Worm (Caenorhabditis elegans) whole organism, L3 larva: Measurements from ENCODE around the gene npp-8.

Experiments
- aly-2 ChIP-seq: fragments of 150-350 bp; optimal IDR thresholded peaks from 2 replicates; lab custom pipeline; 2014; ENCODE audit warnings: missing biosample characterization, missing genetic modification characterization
- ama-1 ChIP-seq: fragments of 150-350 bp; optimal IDR thresholded peaks from 2 replicates; lab custom pipeline; 2018
- elt-1 ChIP-seq: fragments of 150-350 bp; optimal IDR thresholded peaks from 2 replicates; lab custom pipeline; 2014; ENCODE audit warnings: missing biosample characterization, missing genetic modification characterization
- jun-1 ChIP-seq: fragments of 150-350 bp; optimal IDR thresholded peaks from 2 replicates; lab custom pipeline; 2014; ENCODE audit warnings: missing biosample characterization, missing genetic modification reagents, missing genetic modification characterization
- mdl-1 ChIP-seq: fragments of 150-350 bp; optimal IDR thresholded peaks from 2 replicates; lab custom pipeline; 2014; ENCODE audit warnings: missing biosample characterization, missing genetic modification characterization
- nhr-25 ChIP-seq: sonication (generic microtip); optimal IDR thresholded peaks from 2 replicates; lab custom pipeline; 2017; ENCODE audit warnings: missing biosample characterization, missing genetic modification characterization
- nhr-77 ChIP-seq: fragments of 150-350 bp; optimal IDR thresholded peaks from 2 replicates; lab custom pipeline; 2014; ENCODE audit warnings: missing biosample characterization, missing genetic modification characterization
- pha-4 ChIP-seq: fragments of 150-350 bp; optimal IDR thresholded peaks from 2 replicates; lab custom pipeline; 2014; ENCODE audit warnings: missing biosample characterization, missing genetic modification reagents, missing genetic modification characterization
- unc-39 ChIP-seq: sonication (generic microtip); optimal IDR thresholded peaks from 4 replicates; lab custom pipeline; 2017; ENCODE audit warnings: missing biosample characterization, missing genetic modification characterization
- zag-1 ChIP-seq: fragments of 150-350 bp; optimal IDR thresholded peaks from 2 replicates; lab custom pipeline; 2014; ENCODE audit warnings: missing biosample characterization, missing genetic modification characterization

DNA sequence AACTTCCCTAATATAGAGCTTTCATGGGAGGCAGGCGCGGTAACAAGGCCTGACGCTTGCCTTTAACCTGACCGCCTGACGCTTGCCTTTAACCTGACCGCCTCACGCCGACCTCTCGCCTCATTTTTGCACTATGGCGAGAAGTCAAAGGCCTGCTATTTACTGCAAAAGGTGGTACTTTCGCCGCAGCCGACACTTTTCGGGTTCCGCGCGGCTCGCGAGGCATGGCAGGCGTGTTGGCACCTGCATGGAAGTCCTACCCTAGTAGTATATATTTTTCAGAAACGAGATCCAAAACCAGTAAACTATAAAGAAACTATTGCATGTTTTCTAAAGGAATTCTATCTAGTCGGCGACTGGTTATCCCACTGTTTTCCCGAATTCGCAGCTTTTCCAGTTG, 33.1 kb upstream of the npp-8 start:
- no peak for TF ChIP-seq ama-1 (lab: Kevin White, UChicago)
- TF ChIP-seq pha-4: no peak
- TF ChIP-seq zag-1 (tag; lab: Kevin White, UChicago): no peak
- no peak for TF ChIP-seq mdl-1
- TF ChIP-seq aly-2 (tag; lab: Kevin White, UChicago): no peak
- no peak for TF ChIP-seq elt-1
- TF ChIP-seq nhr-77: no peak
- TF ChIP-seq jun-1: no peak
- no peak for TF ChIP-seq unc-39 (tag; lab: Kevin White, UChicago)
- TF ChIP-seq nhr-25: no peak
